Worm (Caenorhabditis elegans): ENCODE data around the gene C10A4.1.

DNA sequence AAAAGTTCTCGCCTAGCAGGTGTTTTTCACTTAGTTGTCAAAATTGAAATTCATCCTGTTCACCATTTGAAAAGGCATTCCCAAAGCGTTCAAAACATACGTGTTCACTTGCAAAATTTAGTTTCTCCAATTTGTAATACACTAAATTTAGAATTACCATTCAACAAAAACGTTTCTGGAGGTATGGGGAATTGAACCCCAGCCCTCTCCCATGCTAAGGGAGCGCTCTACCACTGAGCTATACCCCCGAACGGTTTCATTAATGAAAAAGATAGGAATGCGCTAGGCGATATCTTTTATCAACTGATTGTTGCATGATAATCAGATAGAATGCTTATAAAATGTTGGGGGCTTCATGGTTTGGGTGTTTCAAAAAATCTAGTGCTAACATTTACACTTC, 37.6 kb upstream of the C10A4.1 start:
- TF ChIP-seq fos-1 (tag; optimal IDR thresholded peaks at IDR 0.05) (no peak), Y75B8A.6 (GFP tag; IDR thresholded peaks at IDR 0.05) (no peak), fkh-10 (GFP tag; optimal IDR thresholded peaks at IDR 0.05) (no peak), nhr-111 (GFP tag; optimal IDR thresholded peaks at IDR 0.05) (no peak), egl-27 (tag; optimal IDR thresholded peaks at IDR 0.05) (no peak), unc-62 (GFP tag; optimal IDR thresholded peaks at IDR 0.05 in 1 of 2) (no peak), unc-62 (tag; optimal IDR thresholded peaks at IDR 0.05) (no peak), lin-38 (GFP tag; IDR thresholded peaks at IDR 0.05) (no peak), nhr-11 (tag; optimal IDR thresholded peaks at IDR 0.05) (no peak), dmd-9 (GFP tag; IDR thresholded peaks at IDR 0.05) (no peak), pqm-1 (tag; optimal IDR thresholded peaks at IDR 0.05) (no peak), nhr-237 (tag; optimal IDR thresholded peaks at IDR 0.05) (no peak)
